Worm (Caenorhabditis elegans): ENCODE measurements around the gene str-208.

str-208 gene

ce11 chrV:4918664-4919257, 37.9 kb upstream of the str-208 start, which contains the start of gene C02E7.6 (continued):
- TF ChIP-seq mdt-29 (GFP tag; IDR thresholded peaks at IDR 0.05) (no peak), lsy-2 (tag; optimal IDR thresholded peaks at IDR 0.05) (no peak), tag-97 (GFP tag; IDR thresholded peaks at IDR 0.05) (no peak), ztf-11 (tag; optimal IDR thresholded peaks at IDR 0.05) (no peak), hmg-1.1 (GFP tag; IDR thresholded peaks at IDR 0.05) (no peak), hlh-11 (tag; optimal IDR thresholded peaks at IDR 0.05) (peak; percentile 69), lin-1 (GFP tag; IDR thresholded peaks at IDR 0.05) (no peak), dmd-8 (GFP tag; IDR thresholded peaks at IDR 0.05) (no peak), saeg-2 (GFP tag; IDR thresholded peaks at IDR 0.05) (no peak), lin-15B (tag; optimal IDR thresholded peaks at IDR 0.05) (no peak), jun-1 (tag; optimal IDR thresholded peaks at IDR 0.05) (no peak), F49E8.2 (tag; optimal IDR thresholded peaks at IDR 0.05; ENCODE audit: borderline replicate concordance) (no peak)

ce11 chrV:4920690-4921152, 35.9 kb upstream of the str-208 start, which contains the start of the genes C02E7.8 and srh-23:
C02E7.8 (minus strand) TSS chrV:4920790.
srh-23 (plus strand) TSS chrV:4921102.
- TF ChIP-seq pqm-1 (tag; optimal IDR thresholded peaks at IDR 0.05) = no peak
- TF ChIP-seq daf-12 (tag; optimal IDR thresholded peaks at IDR 0.05) = no peak
- TF ChIP-seq T26A8.4 (GFP tag; IDR thresholded peaks at IDR 0.05) = no peak
- no peak for TF ChIP-seq cey-2 (tag; optimal IDR thresholded peaks at IDR 0.05; ENCODE audit: borderline replicate concordance, insufficient read depth)
- TF ChIP-seq ceh-20 (GFP tag; IDR thresholded peaks at IDR 0.05) = no peak
- no peak for TF ChIP-seq ceh-82 (tag; optimal IDR thresholded peaks at IDR 0.05)
- TF ChIP-seq jun-1 (tag; optimal IDR thresholded peaks at IDR 0.05) = no peak
- TF ChIP-seq F44E2.7 (GFP tag; IDR thresholded peaks at IDR 0.05) = no peak
- TF ChIP-seq daf-19 (GFP tag; conservative IDR thresholded peaks at IDR 0.05) = no peak
- no peak for TF ChIP-seq ceh-28 (tag; optimal IDR thresholded peaks at IDR 0.05)
- no peak for TF ChIP-seq spr-3 (GFP tag; optimal IDR thresholded peaks at IDR 0.05)
- TF ChIP-seq duxl-1 (tag; optimal IDR thresholded peaks at IDR 0.05; ENCODE audit: poor library complexity) = no peak
- TF ChIP-seq ceh-44 (GFP tag; IDR thresholded peaks at IDR 0.05) = no peak
- TF ChIP-seq php-3 (GFP tag; IDR thresholded peaks at IDR 0.05) = no peak
- TF ChIP-seq hif-1 (tag; optimal IDR thresholded peaks at IDR 0.05) = no peak
- TF ChIP-seq lin-15B (tag; optimal IDR thresholded peaks at IDR 0.05) = no peak
- TF ChIP-seq lir-3 (tag; optimal IDR thresholded peaks at IDR 0.05) = no peak

DNA sequence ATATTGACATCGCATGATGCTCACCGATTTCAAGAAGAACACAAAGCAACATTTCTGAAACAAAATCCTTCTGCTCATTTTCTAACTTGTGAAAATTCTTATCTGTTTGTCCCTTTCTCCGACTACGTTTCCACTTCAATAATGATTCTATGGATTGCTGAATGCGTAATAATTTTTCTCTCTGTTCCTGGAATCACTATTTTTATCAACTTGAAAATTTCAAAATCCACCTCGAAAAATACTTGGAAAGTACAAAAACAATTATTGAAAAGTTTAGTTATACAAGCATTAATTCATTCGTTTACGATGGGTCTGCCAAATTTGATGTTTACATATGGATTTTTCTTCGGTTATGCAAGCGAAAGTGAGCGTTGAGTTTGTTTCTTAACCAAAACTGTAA, 34.6 kb upstream of the str-208 start, which contains the start of gene srh-22:
srh-22 (plus strand) TSS at position 301 of the 400 bp plus-strand sequence.
- no peak for TF ChIP-seq ZK337.2 (GFP tag; IDR thresholded peaks at IDR 0.05)
- no peak for TF ChIP-seq ama-1 (optimal IDR thresholded peaks at IDR 0.05)
- TF ChIP-seq zip-11 (GFP tag; IDR thresholded peaks at IDR 0.05) = no peak
- TF ChIP-seq nhr-77 (tag; optimal IDR thresholded peaks at IDR 0.05) = no peak
- no peak for TF ChIP-seq T26A8.4 (GFP tag; IDR thresholded peaks at IDR 0.05)
- no peak for TF ChIP-seq zag-1 (tag; optimal IDR thresholded peaks at IDR 0.05)
- no peak for TF ChIP-seq ces-1 (GFP tag; optimal IDR thresholded peaks at IDR 0.05)
- no peak for TF ChIP-seq skn-1 (tag; optimal IDR thresholded peaks at IDR 0.05)
- TF ChIP-seq mxl-3 (GFP tag; optimal IDR thresholded peaks at IDR 0.05) = no peak
- no peak for TF ChIP-seq lin-38 (GFP tag; IDR thresholded peaks at IDR 0.05)
- no peak for TF ChIP-seq nhr-111 (GFP tag; optimal IDR thresholded peaks at IDR 0.05)
- TF ChIP-seq nhr-102 (tag; optimal IDR thresholded peaks at IDR 0.05) = no peak
- TF ChIP-seq hmg-1.1 (GFP tag; IDR thresholded peaks at IDR 0.05) = no peak
- no peak for TF ChIP-seq unc-130 (GFP tag; optimal IDR thresholded peaks at IDR 0.05)
- no peak for TF ChIP-seq madf-5 (GFP tag; IDR thresholded peaks at IDR 0.05)
- no peak for TF ChIP-seq ZK546.5 (tag; optimal IDR thresholded peaks at IDR 0.05)
- no peak for TF ChIP-seq ceh-44 (GFP tag; IDR thresholded peaks at IDR 0.05)
